Fruit fly (Drosophila melanogaster) whole organism, pupa: Measurements from ENCODE around the gene CG6015.

Experiments
- CG10348 ChIP-seq: fragments of 200-800 bp; sonication (Bioruptor generic); IDR thresholded peaks from 2 replicates; pipeline ENCODE4 v1.3.6; 2022; ENCODE audit warnings: missing biosample characterization, missing genetic modification characterization
- CG12605 ChIP-seq: fragments of 200-800 bp; sonication (Bioruptor generic); IDR thresholded peaks from 2 replicates; pipeline ENCODE4 v1.3.6; 2022; ENCODE audit warnings: missing biosample characterization, missing genetic modification characterization
- CG13204 ChIP-seq: fragments of 200-800 bp; sonication (Bioruptor generic); optimal IDR thresholded peaks from 2 replicates; lab custom pipeline; 2018; ENCODE audit warnings: missing biosample characterization, mild to moderate bottlenecking, missing genetic modification characterization, moderate library complexity
- CG14655 ChIP-seq: fragments of 200-800 bp; sonication (Bioruptor generic); optimal IDR thresholded peaks from 3 replicates; lab custom pipeline; 2017; ENCODE audit warnings: mild to moderate bottlenecking, missing biosample characterization, missing genetic modification reagents, missing genetic modification characterization
- CG15710 ChIP-seq: fragments of 200-800 bp; sonication (Bioruptor generic); optimal IDR thresholded peaks from 2 replicates; lab custom pipeline; 2018; ENCODE audit warnings: missing biosample characterization, mild to moderate bottlenecking, missing genetic modification characterization, moderate library complexity
- CG17806 ChIP-seq: fragments of 200-800 bp; sonication (Bioruptor generic); optimal IDR thresholded peaks from 2 replicates; lab custom pipeline; 2018; ENCODE audit warnings: missing biosample characterization, mild to moderate bottlenecking, missing genetic modification characterization, moderate library complexity
- CG32121 ChIP-seq: fragments of 200-800 bp; sonication (Bioruptor generic); IDR thresholded peaks from 2 replicates; pipeline ENCODE4 v1.3.6; 2022; ENCODE audit warnings: missing biosample characterization, missing genetic modification characterization
- CG34367 ChIP-seq: fragments of 200-800 bp; sonication (Bioruptor generic); optimal IDR thresholded peaks from 2 replicates; lab custom pipeline; 2018; ENCODE audit warnings: missing biosample characterization, mild to moderate bottlenecking, missing genetic modification characterization
- CG4496 ChIP-seq: fragments of 200-800 bp; sonication (Bioruptor generic); IDR thresholded peaks from 3 replicates; pipeline ENCODE4 v1.3.6; 2022; ENCODE audit warnings: missing biosample characterization, missing genetic modification characterization
- CG8159 ChIP-seq: fragments of 200-800 bp; sonication (Bioruptor generic); optimal IDR thresholded peaks from 3 replicates; lab custom pipeline; 2018; ENCODE audit warnings: missing biosample characterization, mild to moderate bottlenecking, missing genetic modification characterization, moderate library complexity
- CG8301 ChIP-seq: fragments of 200-800 bp; sonication (Bioruptor generic); optimal IDR thresholded peaks from 2 replicates; lab custom pipeline; 2018; ENCODE audit warnings: missing biosample characterization, mild to moderate bottlenecking, missing genetic modification characterization
- CG9948 ChIP-seq: fragments of 200-800 bp; sonication (Bioruptor generic); optimal IDR thresholded peaks from 2 replicates; lab custom pipeline; 2018; ENCODE audit warnings: missing biosample characterization, mild to moderate bottlenecking, missing genetic modification characterization, moderate library complexity
- D1 ChIP-seq: fragments of 200-800 bp; sonication (Bioruptor generic); optimal IDR thresholded peaks from 2 replicates; lab custom pipeline; 2018; ENCODE audit warnings: missing biosample characterization, mild to moderate bottlenecking, missing genetic modification characterization, moderate library complexity
- EcR ChIP-seq: fragments of 200-800 bp; sonication (Bioruptor generic); optimal IDR thresholded peaks from 3 replicates; lab custom pipeline; 2019; ENCODE audit warnings: missing biosample characterization, missing genetic modification characterization, mild to moderate bottlenecking, moderate library complexity, missing genetic modification reagents
- Ets98B ChIP-seq: fragments of 200-800 bp; sonication (Bioruptor generic); IDR thresholded peaks from 2 replicates; pipeline ENCODE4 v1.3.6; 2022; ENCODE audit warnings: missing biosample characterization, missing genetic modification characterization
- Pif1A ChIP-seq: fragments of 200-800 bp; sonication (Bioruptor generic); optimal IDR thresholded peaks from 3 replicates; lab custom pipeline; 2016; ENCODE audit warnings: missing biosample characterization, missing genetic modification characterization
- Pif1B ChIP-seq: fragments of 200-800 bp; sonication (Bioruptor generic); optimal IDR thresholded peaks from 3 replicates; lab custom pipeline; 2016; ENCODE audit warnings: missing biosample characterization, missing genetic modification characterization
- Snoo ChIP-seq: fragments of 200-800 bp; sonication (Bioruptor generic); optimal IDR thresholded peaks from 3 replicates; lab custom pipeline; 2017; ENCODE audit warnings: missing biosample characterization, mild to moderate bottlenecking, missing genetic modification characterization, inconsistent platforms
- fd96Ca ChIP-seq: fragments of 200-800 bp; sonication (Bioruptor generic); IDR thresholded peaks from 3 replicates; pipeline ENCODE4 v1.3.6; 2022; ENCODE audit warnings: missing biosample characterization, missing genetic modification characterization
- gl ChIP-seq: fragments of 200-800 bp; sonication (Bioruptor generic); optimal IDR thresholded peaks from 2 replicates; lab custom pipeline; 2018; ENCODE audit warnings: missing biosample characterization, mild to moderate bottlenecking, missing genetic modification characterization
- rn ChIP-seq: fragments of 200-800 bp; sonication (Bioruptor generic); IDR thresholded peaks from 2 replicates; pipeline ENCODE4 v1.3.6; 2022; ENCODE audit warnings: missing biosample characterization, missing genetic modification characterization

Gene CG6015

DNA sequence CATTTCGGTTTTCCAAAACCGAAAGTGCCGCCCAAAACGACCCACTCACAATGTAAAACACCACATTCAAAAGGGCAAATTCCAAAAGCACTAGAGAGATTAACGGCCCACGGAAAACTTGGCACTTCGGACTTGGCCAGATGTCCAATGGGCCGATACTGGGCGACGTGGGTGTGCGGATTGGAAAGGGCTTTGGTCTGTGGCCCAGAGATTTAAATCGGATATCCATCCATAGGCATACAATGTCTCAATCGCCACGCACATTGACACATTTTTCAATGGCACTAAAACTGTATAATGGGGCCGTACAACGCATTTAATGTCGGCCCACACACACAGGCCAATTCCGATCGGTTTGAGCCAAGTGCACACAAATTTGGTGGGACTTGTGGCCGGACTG is 6.3 kb upstream of the CG6015 start:
- no peak for TF ChIP-seq fd96Ca (GFP tag; lab: Robert Waterston, UW)
- no peak for TF ChIP-seq Snoo (tag; lab: Kevin White, UChicago)
- no peak for TF ChIP-seq Pif1B
- no peak for TF ChIP-seq gl (tag; lab: Kevin White, UChicago)
- TF ChIP-seq CG9948 = no peak
- no peak for TF ChIP-seq CG13204 (GFP tag; lab: Kevin White, UChicago)
- TF ChIP-seq CG8301 = no peak
- no peak for TF ChIP-seq Pif1A (GFP tag; lab: Kevin White, UChicago)
- TF ChIP-seq rn (GFP tag; lab: Robert Waterston, UW) = no peak
- TF ChIP-seq CG32121 = no peak
- no peak for TF ChIP-seq CG8159 (tag; lab: Kevin White, UChicago)
- no peak for TF ChIP-seq CG10348 (GFP tag; lab: Robert Waterston, UW)
- no peak for TF ChIP-seq CG4496
- TF ChIP-seq CG15710 (tag; lab: Kevin White, UChicago) = no peak
- no peak for TF ChIP-seq EcR (GFP tag; lab: Kevin White, UChicago)
- TF ChIP-seq CG17806 = no peak
- no peak for TF ChIP-seq CG12605
- no peak for TF ChIP-seq Ets98B (GFP tag; lab: Robert Waterston, UW)

DNA sequence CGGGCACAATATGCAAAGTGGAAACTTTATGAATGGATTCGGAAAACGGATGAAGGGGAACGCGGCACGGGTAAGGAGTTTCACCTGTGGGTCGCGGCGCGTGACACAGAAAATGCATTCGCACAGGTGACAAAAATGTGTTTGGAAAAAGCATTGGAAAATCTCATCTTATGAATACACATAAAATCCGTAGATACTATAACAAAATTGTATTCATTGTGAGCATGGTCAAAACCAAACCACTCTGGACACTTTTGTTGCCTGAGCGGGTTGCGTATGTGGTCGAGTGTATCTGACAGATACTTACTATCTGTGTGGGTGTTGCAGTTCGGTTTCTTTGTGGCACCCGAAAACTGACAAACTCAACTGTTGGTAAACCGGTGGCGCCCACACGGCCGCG is 5.4 kb upstream of the CG6015 start:
- TF ChIP-seq rn (GFP tag; lab: Robert Waterston, UW) (peak; percentile 66), CG12605 (peak; percentile 85), EcR (GFP tag; lab: Kevin White, UChicago) (no peak), Pif1A (GFP tag; lab: Kevin White, UChicago) (no peak), CG15710 (tag; lab: Kevin White, UChicago) (peak; percentile 49), CG4496 (peak; percentile 92), CG8159 (tag; lab: Kevin White, UChicago) (no peak), CG17806 (peak; percentile 37), CG9948 (peak; percentile 31), Ets98B (GFP tag; lab: Robert Waterston, UW) (peak; percentile 90), Snoo (tag; lab: Kevin White, UChicago) (peak; percentile 57), CG32121 (peak; percentile 90), CG34367 (tag; lab: Kevin White, UChicago) (no peak), fd96Ca (GFP tag; lab: Robert Waterston, UW) (peak; percentile 89), CG14655 (GFP tag; lab: Kevin White, UChicago) (no peak)

DNA sequence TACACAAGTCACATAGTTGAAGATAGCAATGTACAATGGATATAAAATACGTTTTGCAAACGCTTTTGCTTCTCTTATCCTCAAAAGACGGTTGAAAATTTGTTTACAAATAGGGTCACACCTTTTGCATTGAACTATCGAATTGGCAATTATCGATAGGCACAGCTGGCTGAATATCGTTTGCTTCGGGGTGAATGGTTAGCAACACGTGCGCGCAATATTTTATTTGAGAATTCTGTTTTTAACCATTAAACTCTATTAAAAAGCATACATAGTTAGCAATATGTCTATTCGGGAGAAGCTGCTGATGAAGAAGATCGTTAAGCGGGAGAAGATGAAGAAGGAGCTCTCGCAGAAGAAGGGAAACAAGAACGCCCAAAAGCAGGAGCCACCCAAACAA is 1.5 kb upstream of the CG6015 start:
- no peak for TF ChIP-seq CG10348 (GFP tag; lab: Robert Waterston, UW)
- TF ChIP-seq EcR (GFP tag; lab: Kevin White, UChicago) = peak; percentile 39

DNA sequence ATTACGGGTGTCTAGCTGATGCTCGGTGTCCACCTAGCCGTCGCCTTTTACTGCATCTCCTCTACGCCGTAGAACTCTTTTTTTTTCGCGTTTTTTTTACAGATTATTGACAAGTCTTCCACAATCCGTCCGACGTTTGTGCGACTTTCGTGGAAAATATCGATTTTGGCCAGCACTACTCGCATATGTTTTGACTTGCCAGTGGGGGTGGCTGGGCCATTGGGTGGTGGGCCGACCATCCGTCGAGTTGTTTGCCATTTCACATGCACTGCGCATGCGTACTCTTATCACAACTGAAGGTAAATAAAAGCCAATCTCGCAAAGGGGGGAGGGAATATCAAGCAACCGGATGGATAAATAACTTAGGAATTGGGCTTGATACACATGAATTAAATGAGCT is 2.3 kb downstream of the CG6015 start, which contains the start of gene CG13409:
TSS of gene CG13409 (minus strand) at position 163 of the 400 bp plus-strand sequence.
- TF ChIP-seq Snoo (tag; lab: Kevin White, UChicago) (no peak), Pif1B (no peak), fd96Ca (GFP tag; lab: Robert Waterston, UW) (no peak), CG4496 (no peak), Ets98B (GFP tag; lab: Robert Waterston, UW) (no peak), EcR (GFP tag; lab: Kevin White, UChicago) (no peak), CG32121 (no peak), CG13204 (GFP tag; lab: Kevin White, UChicago) (no peak), CG12605 (no peak), CG14655 (GFP tag; lab: Kevin White, UChicago) (no peak), CG15710 (tag; lab: Kevin White, UChicago) (no peak), CG8301 (no peak), gl (tag; lab: Kevin White, UChicago) (no peak), rn (GFP tag; lab: Robert Waterston, UW) (no peak), CG34367 (tag; lab: Kevin White, UChicago) (no peak), CG17806 (no peak), CG9948 (no peak), Pif1A (GFP tag; lab: Kevin White, UChicago) (no peak), D1 (tag; lab: Kevin White, UChicago) (no peak), CG10348 (GFP tag; lab: Robert Waterston, UW) (no peak)

DNA sequence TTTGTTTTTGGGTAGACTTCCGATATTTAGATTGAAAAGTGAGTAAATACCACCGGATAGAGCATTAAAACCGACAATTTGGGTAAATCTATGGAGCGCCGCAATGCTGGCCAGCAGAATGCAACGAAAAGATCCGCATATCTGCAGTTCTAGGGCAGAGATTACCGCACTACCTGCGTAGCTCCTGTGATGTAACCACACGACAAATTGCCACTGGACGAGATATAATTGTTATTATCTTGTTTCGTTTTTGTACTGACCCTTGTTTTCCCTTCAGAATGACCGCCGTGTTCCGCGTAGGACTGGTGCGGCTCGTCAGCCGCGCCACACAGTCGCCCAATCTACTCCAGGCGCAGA is 6.4 kb downstream of the CG6015 start:
- no peak for TF ChIP-seq CG12605
- TF ChIP-seq Snoo (tag; lab: Kevin White, UChicago) = no peak
- no peak for TF ChIP-seq CG4496
- no peak for TF ChIP-seq CG8301
- TF ChIP-seq CG32121 = no peak
- TF ChIP-seq CG15710 (tag; lab: Kevin White, UChicago) = no peak
- TF ChIP-seq CG9948 = no peak
- no peak for TF ChIP-seq Pif1B
- TF ChIP-seq D1 (tag; lab: Kevin White, UChicago) = no peak
- no peak for TF ChIP-seq CG13204 (GFP tag; lab: Kevin White, UChicago)
- TF ChIP-seq CG14655 (GFP tag; lab: Kevin White, UChicago) = no peak
- TF ChIP-seq CG17806 = no peak
- no peak for TF ChIP-seq CG34367 (tag; lab: Kevin White, UChicago)
- no peak for TF ChIP-seq Ets98B (GFP tag; lab: Robert Waterston, UW)

DNA sequence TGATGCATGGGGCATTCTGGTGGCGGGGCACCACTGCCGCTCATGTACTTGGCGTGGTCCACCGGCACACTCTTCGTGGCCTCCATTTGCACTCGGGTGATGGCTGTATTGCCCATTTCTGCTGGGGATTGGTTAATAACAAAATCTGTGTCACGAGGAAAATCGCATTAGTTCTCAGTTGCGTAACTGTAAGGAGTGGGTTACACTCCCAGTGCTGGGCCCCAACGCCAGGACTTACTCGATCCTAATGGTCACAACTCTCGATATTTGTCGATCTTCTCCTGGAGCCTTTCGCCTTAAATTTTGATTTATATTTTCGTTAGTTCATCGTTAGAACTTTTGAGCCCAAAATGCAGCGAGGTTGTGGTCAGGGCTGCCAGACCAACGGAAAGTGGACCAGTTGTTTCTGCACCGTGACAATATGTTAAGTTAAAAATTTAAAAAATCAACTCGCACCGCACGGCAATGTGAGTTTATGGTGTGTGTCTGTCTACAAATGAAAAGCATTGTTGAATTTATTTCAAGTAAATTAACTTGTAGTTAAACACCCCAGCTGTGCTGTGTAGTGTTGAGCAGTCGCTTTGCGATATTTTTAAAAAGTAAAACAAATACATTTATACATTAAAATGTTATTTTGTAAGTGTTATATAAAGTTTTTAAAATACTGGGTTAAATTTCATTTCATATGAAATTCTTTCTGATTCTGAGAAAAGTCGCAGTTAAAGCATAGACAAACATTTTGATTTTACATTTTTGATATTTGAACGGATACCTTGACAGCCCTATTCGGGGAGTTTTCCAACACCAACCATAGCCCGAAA is 7.0 kb downstream of the CG6015 start, which contains the start of the genes Cchl and ND-42:
TSS of gene Cchl (minus strand) at position 559 of the 821 bp plus-strand sequence.
TSS of gene ND-42 (plus strand) at position 788 of the 821 bp plus-strand sequence.
- TF ChIP-seq CG9948 = peak; percentile 48
- TF ChIP-seq Pif1B = no peak
- peak; percentile 18 for TF ChIP-seq gl (tag; lab: Kevin White, UChicago)
- TF ChIP-seq D1 (tag; lab: Kevin White, UChicago) = no peak
- TF ChIP-seq CG8301 = no peak
- peak; percentile 75 for TF ChIP-seq CG4496
- TF ChIP-seq fd96Ca (GFP tag; lab: Robert Waterston, UW) = peak; percentile 77; the same call in 2 of the 3 replicates
- TF ChIP-seq CG10348 (GFP tag; lab: Robert Waterston, UW) = no peak
- TF ChIP-seq CG17806 = peak; percentile 66
- TF ChIP-seq Snoo (tag; lab: Kevin White, UChicago) = peak; percentile 79
- TF ChIP-seq CG8159 (tag; lab: Kevin White, UChicago) = peak; percentile 79
- no peak for TF ChIP-seq EcR (GFP tag; lab: Kevin White, UChicago)
- peak; percentile 27 for TF ChIP-seq CG12605
- peak; percentile 79 for TF ChIP-seq CG15710 (tag; lab: Kevin White, UChicago)
- TF ChIP-seq CG34367 (tag; lab: Kevin White, UChicago) = peak; percentile 70
- TF ChIP-seq CG14655 (GFP tag; lab: Kevin White, UChicago) = no peak
- no peak for TF ChIP-seq Pif1A (GFP tag; lab: Kevin White, UChicago)
- TF ChIP-seq CG13204 (GFP tag; lab: Kevin White, UChicago) = no peak
- peak; percentile 75 for TF ChIP-seq Ets98B (GFP tag; lab: Robert Waterston, UW)
- TF ChIP-seq rn (GFP tag; lab: Robert Waterston, UW) = no peak; the same call in none of the 2 replicates
- TF ChIP-seq CG32121 = peak; percentile 46; the same call in 1 of the 2 replicates
